Worm (Caenorhabditis elegans): ENCODE results near the gene Y54G2A.77.

- TF ChIP-seq nhr-237 (tag; optimal IDR thresholded peaks at IDR 0.05) = no peak
- TF ChIP-seq flh-1 (GFP tag; optimal IDR thresholded peaks at IDR 0.05) = no peak
- TF ChIP-seq mep-1 (tag; optimal IDR thresholded peaks at IDR 0.05) = no peak
- TF ChIP-seq snpc-4 (tag; optimal IDR thresholded peaks at IDR 0.05) = no peak
These were observed 13.6 kb downstream of the Y54G2A.77 start for ce11 chrIV:2775992-2776630.

All from whole organism, mixed stage, embryonic.